Fruit fly (Drosophila melanogaster): ENCODE results near the gene sxe2.

- TF ChIP-seq CG6276 (GFP tag; optimal IDR thresholded peaks at IDR 0.05) (peak; percentile 77), CG11762 (GFP tag; optimal IDR thresholded peaks at IDR 0.05; ENCODE audit: insufficient read depth) (peak; percentile 50), CG6163 (GFP tag; IDR thresholded peaks at IDR 0.05) (peak; percentile 78), CG1621 (tag; optimal IDR thresholded peaks at IDR 0.05) (no peak), CG11902 (GFP tag; optimal IDR thresholded peaks at IDR 0.05) (no peak), Hr39 (GFP tag; optimal IDR thresholded peaks at IDR 0.05) (no peak), eg (GFP tag; IDR thresholded peaks at IDR 0.05) (peak; percentile 90), Lpt (GFP tag; optimal IDR thresholded peaks at IDR 0.05) (peak; percentile 73), CG31627 (GFP tag; optimal IDR thresholded peaks at IDR 0.05) (peak; percentile 2), ss (GFP tag; optimal IDR thresholded peaks at IDR 0.05) (peak in 1 of 2 experiments; percentile 32), CG8119 (GFP tag; IDR thresholded peaks at IDR 0.05) (peak; percentile 89)
These were observed 35.8 kb downstream of the sxe2 start for dm6 chr3R:16119441-16119840.
